Worm (Caenorhabditis elegans) whole organism, L3 larva: ENCODE data around the gene gst-35.

ENCODE experiments used
- R02D3.7 ChIP-seq: fragments of 150-350 bp; optimal IDR thresholded peaks from 2 replicates; lab custom pipeline; 2014; ENCODE audit warnings: missing biosample characterization, missing genetic modification characterization
- ZK546.5 ChIP-seq: sonication (generic microtip); optimal IDR thresholded peaks from 2 replicates; lab custom pipeline; 2017; ENCODE audit warnings: missing biosample characterization, missing genetic modification characterization
- aly-2 ChIP-seq: fragments of 150-350 bp; optimal IDR thresholded peaks from 2 replicates; lab custom pipeline; 2014; ENCODE audit warnings: missing biosample characterization, missing genetic modification characterization
- ama-1 ChIP-seq: fragments of 150-350 bp; optimal IDR thresholded peaks from 2 replicates; lab custom pipeline; 2018
- ceh-16 ChIP-seq: sonication (generic microtip); optimal IDR thresholded peaks from 2 replicates; lab custom pipeline; 2017; ENCODE audit warnings: missing biosample characterization, missing genetic modification characterization
- ceh-28 ChIP-seq: fragments of 150-350 bp; optimal IDR thresholded peaks from 2 replicates; lab custom pipeline; 2014; ENCODE audit warnings: missing biosample characterization, missing genetic modification reagents, missing genetic modification characterization
- ceh-82 ChIP-seq: fragments of 150-350 bp; optimal IDR thresholded peaks from 2 replicates; lab custom pipeline; 2014; ENCODE audit warnings: missing biosample characterization, missing genetic modification characterization
- ceh-9 ChIP-seq: sonication (generic microtip); optimal IDR thresholded peaks from 2 replicates; lab custom pipeline; 2018; ENCODE audit warnings: missing biosample characterization, missing genetic modification characterization
- daf-12 ChIP-seq: fragments of 150-350 bp; optimal IDR thresholded peaks from 2 replicates; lab custom pipeline; 2014; ENCODE audit warnings: missing biosample characterization, missing genetic modification reagents, missing genetic modification characterization
- egl-27 ChIP-seq: sonication (generic microtip); optimal IDR thresholded peaks from 4 replicates; lab custom pipeline; 2017; ENCODE audit warnings: missing biosample characterization, missing genetic modification reagents, missing genetic modification characterization
- egl-5 ChIP-seq: fragments of 150-350 bp; optimal IDR thresholded peaks from 2 replicates; lab custom pipeline; 2017; ENCODE audit warnings: missing biosample characterization, missing genetic modification reagents, missing genetic modification characterization, inconsistent platforms
- elt-1 ChIP-seq: fragments of 150-350 bp; optimal IDR thresholded peaks from 2 replicates; lab custom pipeline; 2014; ENCODE audit warnings: missing biosample characterization, missing genetic modification characterization
- elt-2 ChIP-seq: sonication (generic microtip); optimal IDR thresholded peaks from 2 replicates; lab custom pipeline; 2016; ENCODE audit warnings: missing genetic modification reagents, mild to moderate bottlenecking, missing genetic modification characterization, missing compliant biosample characterization
- elt-3 ChIP-seq, 3 experiments: fragments of 150-350 bp in 1 of 3; sonication (generic microtip) in 2 of 3; optimal IDR thresholded peaks; 2 replicates in 2 of 3; 4 replicates in 1 of 3; lab custom pipeline; 2014 to 2017; ENCODE audit warnings: missing biosample characterization in 3 of 3, missing genetic modification characterization in 3 of 3
- eor-1 ChIP-seq, 2 experiments: fragments of 150-350 bp; optimal IDR thresholded peaks; 2 replicates each; lab custom pipeline; 2014 to 2018; ENCODE audit warnings: missing biosample characterization in 2 of 2, missing genetic modification characterization in 2 of 2
- fkh-10 ChIP-seq: sonication (generic microtip); optimal IDR thresholded peaks from 2 replicates; lab custom pipeline; 2017; ENCODE audit warnings: missing biosample characterization, missing genetic modification reagents, missing genetic modification characterization
- fkh-2 ChIP-seq: fragments of 150-350 bp; optimal IDR thresholded peaks from 2 replicates; lab custom pipeline; 2014; ENCODE audit warnings: missing biosample characterization, missing genetic modification reagents, missing genetic modification characterization
- fos-1 ChIP-seq: fragments of 150-350 bp; optimal IDR thresholded peaks from 2 replicates; lab custom pipeline; 2014; ENCODE audit warnings: missing biosample characterization, missing genetic modification characterization
- hmg-11 ChIP-seq: sonication (generic microtip); optimal IDR thresholded peaks from 2 replicates; lab custom pipeline; 2016; ENCODE audit warnings: missing genetic modification characterization, missing compliant biosample characterization
- jun-1 ChIP-seq: fragments of 150-350 bp; optimal IDR thresholded peaks from 2 replicates; lab custom pipeline; 2014; ENCODE audit warnings: missing biosample characterization, missing genetic modification reagents, missing genetic modification characterization
- lin-15B ChIP-seq: fragments of 150-350 bp; optimal IDR thresholded peaks from 2 replicates; lab custom pipeline; 2014; ENCODE audit warnings: missing biosample characterization, missing genetic modification characterization
- lin-39 ChIP-seq: fragments of 150-350 bp; optimal IDR thresholded peaks from 2 replicates; lab custom pipeline; 2018; ENCODE audit warnings: missing biosample characterization, missing genetic modification reagents, missing genetic modification characterization
- mdl-1 ChIP-seq: fragments of 150-350 bp; optimal IDR thresholded peaks from 2 replicates; lab custom pipeline; 2014; ENCODE audit warnings: missing biosample characterization, missing genetic modification characterization
- mml-1 ChIP-seq: fragments of 150-350 bp; sonication (generic microtip); optimal IDR thresholded peaks from 3 replicates; lab custom pipeline; 2014; ENCODE audit warnings: missing biosample characterization, missing genetic modification characterization
- nfya-1 ChIP-seq: sonication (generic microtip); optimal IDR thresholded peaks from 2 replicates; lab custom pipeline; 2017; ENCODE audit warnings: missing genetic modification characterization, mild to moderate bottlenecking, missing compliant biosample characterization, antibody characterized with exemption, moderate library complexity; ENCODE audit not compliant: insufficient read depth
- nhr-11 ChIP-seq: fragments of 150-350 bp; optimal IDR thresholded peaks from 2 replicates; lab custom pipeline; 2014; ENCODE audit warnings: missing biosample characterization, missing genetic modification characterization
- nhr-12 ChIP-seq: fragments of 150-350 bp; optimal IDR thresholded peaks from 2 replicates; lab custom pipeline; 2014; ENCODE audit warnings: missing biosample characterization, missing genetic modification characterization
- nhr-23 ChIP-seq: fragments of 150-350 bp; optimal IDR thresholded peaks from 2 replicates; lab custom pipeline; 2014; ENCODE audit warnings: missing biosample characterization, missing genetic modification reagents, missing genetic modification characterization
- nhr-25 ChIP-seq: sonication (generic microtip); optimal IDR thresholded peaks from 2 replicates; lab custom pipeline; 2017; ENCODE audit warnings: missing biosample characterization, missing genetic modification characterization
- nhr-43 ChIP-seq: sonication (generic microtip); optimal IDR thresholded peaks from 2 replicates; lab custom pipeline; 2016; ENCODE audit warnings: mild to moderate bottlenecking, missing genetic modification characterization, missing compliant biosample characterization; ENCODE audit not compliant: poor library complexity, severe bottlenecking
- nhr-67 ChIP-seq: fragments of 150-350 bp; optimal IDR thresholded peaks from 2 replicates; lab custom pipeline; 2014; ENCODE audit warnings: missing biosample characterization, missing genetic modification characterization
- nhr-76 ChIP-seq: fragments of 150-350 bp; sonication (generic microtip); optimal IDR thresholded peaks from 5 replicates; lab custom pipeline; 2014; ENCODE audit warnings: missing biosample characterization, missing genetic modification characterization
- nhr-77 ChIP-seq: fragments of 150-350 bp; optimal IDR thresholded peaks from 2 replicates; lab custom pipeline; 2014; ENCODE audit warnings: missing biosample characterization, missing genetic modification characterization
- pha-4 ChIP-seq: fragments of 150-350 bp; optimal IDR thresholded peaks from 2 replicates; lab custom pipeline; 2014; ENCODE audit warnings: missing biosample characterization, missing genetic modification reagents, missing genetic modification characterization
- pqm-1 ChIP-seq: fragments of 150-350 bp; optimal IDR thresholded peaks from 2 replicates; lab custom pipeline; 2017; ENCODE audit warnings: missing biosample characterization, missing genetic modification characterization, inconsistent platforms
- sea-2 ChIP-seq: fragments of 150-350 bp; sonication (generic microtip); optimal IDR thresholded peaks from 4 replicates; lab custom pipeline; 2014; ENCODE audit warnings: missing biosample characterization, missing genetic modification reagents, missing genetic modification characterization
- snpc-4 ChIP-seq: fragments of 150-350 bp; optimal IDR thresholded peaks from 2 replicates; lab custom pipeline; 2014; ENCODE audit warnings: missing biosample characterization, missing genetic modification characterization
- tbx-2 ChIP-seq: sonication (generic microtip); optimal IDR thresholded peaks from 2 replicates; lab custom pipeline; 2016; ENCODE audit warnings: mild to moderate bottlenecking, missing genetic modification characterization, missing compliant biosample characterization
- unc-39 ChIP-seq: sonication (generic microtip); optimal IDR thresholded peaks from 4 replicates; lab custom pipeline; 2017; ENCODE audit warnings: missing biosample characterization, missing genetic modification characterization
- unc-62 ChIP-seq: fragments of 150-350 bp; sonication (generic microtip); optimal IDR thresholded peaks from 4 replicates; lab custom pipeline; 2014; ENCODE audit warnings: missing biosample characterization, missing genetic modification reagents, missing genetic modification characterization
- zag-1 ChIP-seq: fragments of 150-350 bp; optimal IDR thresholded peaks from 2 replicates; lab custom pipeline; 2014; ENCODE audit warnings: missing biosample characterization, missing genetic modification characterization
- ztf-11 ChIP-seq: fragments of 150-350 bp; optimal IDR thresholded peaks from 2 replicates; lab custom pipeline; 2014; ENCODE audit warnings: missing biosample characterization, missing genetic modification characterization
- ztf-4 ChIP-seq: fragments of 150-350 bp; optimal IDR thresholded peaks from 2 replicates; lab custom pipeline; 2014; ENCODE audit warnings: missing biosample characterization, missing genetic modification characterization

The gst-35 gene

ce11 chrII:15218609-15219008, 33.4 kb upstream of the gst-35 start:
- no peak for TF ChIP-seq ceh-16 (tag; lab: Kevin White, UChicago)
- no peak for TF ChIP-seq ztf-4 (tag; lab: Kevin White, UChicago)
- no peak for TF ChIP-seq lin-15B (tag; lab: Kevin White, UChicago)
- TF ChIP-seq nhr-76 (tag; lab: Kevin White, UChicago) = no peak
- no peak for TF ChIP-seq fkh-2 (tag; lab: Kevin White, UChicago)
- TF ChIP-seq ztf-11 = no peak
- TF ChIP-seq fos-1 = no peak
- TF ChIP-seq aly-2 (tag; lab: Kevin White, UChicago) = no peak
- no peak for TF ChIP-seq hmg-11 (tag; lab: Kevin White, UChicago)
- TF ChIP-seq nhr-67 (tag; lab: Kevin White, UChicago) = no peak
- no peak for TF ChIP-seq nfya-1 (tag; lab: Kevin White, UChicago)
- TF ChIP-seq R02D3.7 (tag; lab: Kevin White, UChicago) = no peak
- TF ChIP-seq egl-5 = no peak
- no peak for TF ChIP-seq snpc-4 (tag; lab: Kevin White, UChicago)
- no peak for TF ChIP-seq ZK546.5 (tag; lab: Kevin White, UChicago)
- TF ChIP-seq jun-1 (tag; lab: Kevin White, UChicago) = no peak
- TF ChIP-seq, all 47 proteins: peak for 0

ce11 chrII:15217949-15218348, 32.8 kb upstream of the gst-35 start:
- TF ChIP-seq nhr-43 = peak; percentile 18
- TF ChIP-seq lin-39 (tag; lab: Kevin White, UChicago) = no peak
- TF ChIP-seq nhr-25 (tag; lab: Kevin White, UChicago) = peak; percentile 3
- TF ChIP-seq, all 47 proteins: peak for 2

- TF ChIP-seq jun-1 (tag; lab: Kevin White, UChicago) = no peak
- no peak for TF ChIP-seq aly-2 (tag; lab: Kevin White, UChicago)
- no peak for TF ChIP-seq ceh-82
- TF ChIP-seq nhr-23 (tag; lab: Kevin White, UChicago) = peak; percentile 45
- no peak for TF ChIP-seq elt-3 (tag; optimal IDR thresholded peaks at IDR 0.05; lab: Kevin White, UChicago)
- no peak for TF ChIP-seq elt-2 (tag; lab: Kevin White, UChicago)
- TF ChIP-seq nhr-11 = no peak
- TF ChIP-seq tbx-2 = no peak
- TF ChIP-seq sea-2 = no peak
- no peak for TF ChIP-seq nfya-1 (tag; lab: Kevin White, UChicago)
- no peak for TF ChIP-seq pha-4
- no peak for TF ChIP-seq unc-62 (GFP tag; lab: Kevin White, UChicago)
- TF ChIP-seq fkh-10 = no peak
- TF ChIP-seq pqm-1 = no peak
- TF ChIP-seq elt-1 (tag; lab: Kevin White, UChicago) = peak; percentile 96
- no peak for TF ChIP-seq hmg-11 (tag; lab: Kevin White, UChicago)
Measured at ce11 chrII:15213732-15214131, 28.5 kb upstream of the gst-35 start.

ce11 chrII:15212260-15212914, 27.2 kb upstream of the gst-35 start:
- TF ChIP-seq eor-1 (tag; optimal IDR thresholded peaks at IDR 0.05; lab: Kevin White, UChicago) (no peak), nhr-43 (no peak), nfya-1 (tag; lab: Kevin White, UChicago) (peak; percentile 8), ama-1 (lab: Kevin White, UChicago) (peak; percentile 17), nhr-11 (no peak), R02D3.7 (tag; lab: Kevin White, UChicago) (no peak), fkh-10 (no peak), nhr-12 (tag; lab: Kevin White, UChicago) (no peak), nhr-67 (tag; lab: Kevin White, UChicago) (no peak), ceh-9 (no peak), ceh-16 (tag; lab: Kevin White, UChicago) (no peak), pha-4 (peak; percentile 30), ceh-28 (peak; percentile 10), unc-39 (tag; lab: Kevin White, UChicago) (no peak), zag-1 (tag; lab: Kevin White, UChicago) (no peak), elt-2 (tag; lab: Kevin White, UChicago) (no peak), sea-2 (no peak), lin-15B (tag; lab: Kevin White, UChicago) (no peak), egl-5 (no peak), nhr-25 (tag; lab: Kevin White, UChicago) (peak; percentile 82), mml-1 (no peak), fos-1 (no peak), nhr-23 (tag; lab: Kevin White, UChicago) (peak; percentile 32), ztf-4 (tag; lab: Kevin White, UChicago) (no peak), nhr-76 (tag; lab: Kevin White, UChicago) (no peak), aly-2 (tag; lab: Kevin White, UChicago) (no peak), ceh-82 (no peak), lin-39 (tag; lab: Kevin White, UChicago) (peak; percentile 2), jun-1 (tag; lab: Kevin White, UChicago) (peak; percentile 1), nhr-77 (tag; lab: Kevin White, UChicago) (no peak), mdl-1 (no peak), pqm-1 (no peak), snpc-4 (tag; lab: Kevin White, UChicago) (no peak), elt-1 (tag; lab: Kevin White, UChicago) (no peak), unc-62 (GFP tag; lab: Kevin White, UChicago) (no peak), daf-12 (no peak), egl-27 (no peak)
